Worm (Caenorhabditis elegans): ENCODE measurements around the gene xdh-1.

xdh-1 gene

ce11 chrIV:14414200-14414599 is 1.5 kb upstream of the xdh-1 start:
- TF ChIP-seq crh-2 (tag; optimal IDR thresholded peaks at IDR 0.05) (peak; percentile 55), mdl-1 (tag; optimal IDR thresholded peaks at IDR 0.05) (peak in 1 of 2 experiments; percentile 69), unc-62 (GFP tag; optimal IDR thresholded peaks at IDR 0.05) (no peak), skn-1 (tag; optimal IDR thresholded peaks at IDR 0.05) (peak; percentile 76), nhr-129 (tag; optimal IDR thresholded peaks at IDR 0.05) (no peak), sma-3 (GFP tag; optimal IDR thresholded peaks at IDR 0.05) (peak; percentile 42), egl-27 (tag; optimal IDR thresholded peaks at IDR 0.05) (peak; percentile 23), fos-1 (tag; optimal IDR thresholded peaks at IDR 0.05) (peak; percentile 98), gmeb-1 (tag; optimal IDR thresholded peaks at IDR 0.05) (peak; percentile 61)

- peak; percentile 42 for TF ChIP-seq sma-9 (GFP tag; optimal IDR thresholded peaks at IDR 0.05)
- TF ChIP-seq sma-9 (tag; optimal IDR thresholded peaks at IDR 0.05) = no peak
- TF ChIP-seq fos-1 (tag; optimal IDR thresholded peaks at IDR 0.05) = peak; percentile 63
- TF ChIP-seq gmeb-1 (tag; optimal IDR thresholded peaks at IDR 0.05) = peak; percentile 29
- TF ChIP-seq nhr-6 (tag; optimal IDR thresholded peaks at IDR 0.05) = no peak
- no peak for TF ChIP-seq lin-39 (tag; optimal IDR thresholded peaks at IDR 0.05)
- peak; percentile 82 for TF ChIP-seq skn-1 (tag; optimal IDR thresholded peaks at IDR 0.05)
- TF ChIP-seq nhr-12 (tag; optimal IDR thresholded peaks at IDR 0.05) = no peak
- no peak for TF ChIP-seq nhr-129 (tag; optimal IDR thresholded peaks at IDR 0.05)
- no peak for TF ChIP-seq nhr-10 (tag; optimal IDR thresholded peaks at IDR 0.05)
- TF ChIP-seq ztf-4 (tag; optimal IDR thresholded peaks at IDR 0.05) = no peak
- TF ChIP-seq unc-55 (GFP tag; optimal IDR thresholded peaks at IDR 0.05) = no peak
- peak in 1 of 2 experiments; percentile 32 for TF ChIP-seq mdl-1 (tag; optimal IDR thresholded peaks at IDR 0.05)
- no peak for TF ChIP-seq elt-1 (tag; optimal IDR thresholded peaks at IDR 0.05)
- TF ChIP-seq F13H6.1 (tag; optimal IDR thresholded peaks at IDR 0.05) = no peak
- TF ChIP-seq nhr-21 (tag; optimal IDR thresholded peaks at IDR 0.05) = no peak
- TF ChIP-seq crh-2 (tag; optimal IDR thresholded peaks at IDR 0.05) = peak; percentile 3
- no peak for TF ChIP-seq snpc-4 (tag; optimal IDR thresholded peaks at IDR 0.05)
- no peak for TF ChIP-seq blmp-1 (tag; optimal IDR thresholded peaks at IDR 0.05; ENCODE audit: insufficient read depth)
Measured at ce11 chrIV:14413386-14413785, 692 bp upstream of the xdh-1 start.

ce11 chrIV:14408569-14408968 is 4.1 kb downstream of the xdh-1 start:
- TF ChIP-seq ZK546.5 (tag; optimal IDR thresholded peaks at IDR 0.05) (no peak), egl-27 (tag; optimal IDR thresholded peaks at IDR 0.05) (no peak), nhr-10 (tag; optimal IDR thresholded peaks at IDR 0.05) (no peak), nhr-237 (tag; optimal IDR thresholded peaks at IDR 0.05) (no peak), peb-1 (tag; optimal IDR thresholded peaks at IDR 0.05) (no peak), lsy-2 (tag; optimal IDR thresholded peaks at IDR 0.05) (no peak), unc-62 (GFP tag; optimal IDR thresholded peaks at IDR 0.05) (no peak), crh-2 (tag; optimal IDR thresholded peaks at IDR 0.05) (no peak), nhr-23 (tag; optimal IDR thresholded peaks at IDR 0.05) (no peak), skn-1 (tag; optimal IDR thresholded peaks at IDR 0.05) (no peak), sma-9 (GFP tag; optimal IDR thresholded peaks at IDR 0.05) (no peak), sma-9 (tag; optimal IDR thresholded peaks at IDR 0.05) (no peak), ztf-1 (GFP tag; conservative IDR thresholded peaks at IDR 0.05) (no peak)

- no peak for TF ChIP-seq blmp-1 (tag; optimal IDR thresholded peaks at IDR 0.05; ENCODE audit: insufficient read depth)
Measured at ce11 chrIV:14395531-14395930, 17.2 kb downstream of the xdh-1 start.

ce11 chrIV:14394812-14395211 is 17.9 kb downstream of the xdh-1 start:
- TF ChIP-seq skn-1 (tag; optimal IDR thresholded peaks at IDR 0.05) = no peak
- TF ChIP-seq lin-13 (GFP tag; optimal IDR thresholded peaks at IDR 0.05) = no peak
- TF ChIP-seq mdl-1 (tag; optimal IDR thresholded peaks at IDR 0.05) = no peak
- TF ChIP-seq unc-39 (tag; optimal IDR thresholded peaks at IDR 0.05) = no peak
- TF ChIP-seq Y55F3AM.14 (GFP tag; optimal IDR thresholded peaks at IDR 0.05) = no peak
- no peak for TF ChIP-seq unc-55 (GFP tag; optimal IDR thresholded peaks at IDR 0.05)
- no peak for TF ChIP-seq ZK546.5 (tag; optimal IDR thresholded peaks at IDR 0.05)
- no peak for TF ChIP-seq ztf-11 (tag; optimal IDR thresholded peaks at IDR 0.05)

- TF ChIP-seq unc-39 (tag; optimal IDR thresholded peaks at IDR 0.05) (no peak), lin-39 (tag; optimal IDR thresholded peaks at IDR 0.05) (no peak), ztf-4 (tag; optimal IDR thresholded peaks at IDR 0.05) (no peak), unc-62 (GFP tag; optimal IDR thresholded peaks at IDR 0.05) (no peak), nhr-10 (tag; optimal IDR thresholded peaks at IDR 0.05) (no peak), sma-3 (GFP tag; optimal IDR thresholded peaks at IDR 0.05) (no peak), lsy-2 (tag; optimal IDR thresholded peaks at IDR 0.05) (no peak), ceh-82 (tag; optimal IDR thresholded peaks at IDR 0.05) (no peak), fos-1 (tag; optimal IDR thresholded peaks at IDR 0.05) (no peak), nhr-11 (tag; optimal IDR thresholded peaks at IDR 0.05) (no peak), aly-2 (tag; optimal IDR thresholded peaks at IDR 0.05) (no peak), nhr-129 (tag; optimal IDR thresholded peaks at IDR 0.05) (no peak), nhr-77 (tag; optimal IDR thresholded peaks at IDR 0.05) (no peak), peb-1 (tag; optimal IDR thresholded peaks at IDR 0.05) (no peak)
Measured at ce11 chrIV:14393838-14394237, 18.9 kb downstream of the xdh-1 start, which contains the start of gene clc-8. Gene clc-8, plus strand, starts transcription at chrIV:14394138.

All from whole organism, L2 larva.